Fruit fly (Drosophila melanogaster): Measurements from ENCODE around the gene CrebA.
A peak's percentile ranks its signal among the peaks of the same experiment; 100 is the strongest.

The CrebA gene

dm6 chr3L:15565829-15566433 is 30.7 kb downstream of the CrebA start, which contains the start of gene dop (continued):
- no peak for TF ChIP-seq hkb (optimal IDR thresholded peaks at IDR 0.05)
- peak; percentile 22; the same call in 1 of the 2 replicates for TF ChIP-seq hkb (GFP tag; IDR thresholded peaks at IDR 0.05)
- TF ChIP-seq Bdp1 (GFP tag; optimal IDR thresholded peaks at IDR 0.05) = no peak
- 0 out of 3 replicates have a peak, but pooled peaks have one; percentile 35 for TF ChIP-seq mld (GFP tag; IDR thresholded peaks at IDR 0.05; ENCODE audit: partially characterized antibody)
- no peak for TF ChIP-seq CHES-1-like (GFP tag; optimal IDR thresholded peaks at IDR 0.05)
- peak; percentile 13 to 30 for TF ChIP-seq dpn (GFP tag; optimal IDR thresholded peaks at IDR 0.05)
- TF ChIP-seq CG13775 (GFP tag; optimal IDR thresholded peaks at IDR 0.05) = peak; percentile 7
- TF ChIP-seq klu (GFP tag; IDR thresholded peaks at IDR 0.05) = no peak; the same call in 1 of the 2 replicates
- TF ChIP-seq Elba2 (GFP tag; optimal IDR thresholded peaks at IDR 0.05) = peak; percentile 89
- no peak for TF ChIP-seq CG17802 (tag; optimal IDR thresholded peaks at IDR 0.05)
- TF ChIP-seq wdn (GFP tag; IDR thresholded peaks at IDR 0.05) = no peak
- no peak for TF ChIP-seq CG15479 (GFP tag; optimal IDR thresholded peaks at IDR 0.05)
- 0 out of 2 replicates have a peak, but pooled peaks have one; percentile 16 for TF ChIP-seq CG17328 (GFP tag; IDR thresholded peaks at IDR 0.05)
- TF ChIP-seq CG1233 (GFP tag; optimal IDR thresholded peaks at IDR 0.05) = no peak
- no peak for TF ChIP-seq Hand (GFP tag; optimal IDR thresholded peaks at IDR 0.05)
- no peak for TF ChIP-seq CG6175 (GFP tag; IDR thresholded peaks at IDR 0.05)
- no peak for TF ChIP-seq CG9215 (GFP tag; IDR thresholded peaks at IDR 0.05)
- TF ChIP-seq pnt (GFP tag; optimal IDR thresholded peaks at IDR 0.05) = peak; percentile 29
- no peak for TF ChIP-seq Asciz (GFP tag; optimal IDR thresholded peaks at IDR 0.05)
- no peak for TF ChIP-seq sob (GFP tag; IDR thresholded peaks at IDR 0.05)
- no peak for TF ChIP-seq CG8388 (GFP tag; optimal IDR thresholded peaks at IDR 0.05)
- TF ChIP-seq CG8359 (GFP tag; optimal IDR thresholded peaks at IDR 0.05; ENCODE audit: borderline replicate concordance) = no peak
- TF ChIP-seq CG8281 (tag; optimal IDR thresholded peaks at IDR 0.05) = no peak
- TF ChIP-seq Lpt (GFP tag; optimal IDR thresholded peaks at IDR 0.05) = no peak

DNA sequence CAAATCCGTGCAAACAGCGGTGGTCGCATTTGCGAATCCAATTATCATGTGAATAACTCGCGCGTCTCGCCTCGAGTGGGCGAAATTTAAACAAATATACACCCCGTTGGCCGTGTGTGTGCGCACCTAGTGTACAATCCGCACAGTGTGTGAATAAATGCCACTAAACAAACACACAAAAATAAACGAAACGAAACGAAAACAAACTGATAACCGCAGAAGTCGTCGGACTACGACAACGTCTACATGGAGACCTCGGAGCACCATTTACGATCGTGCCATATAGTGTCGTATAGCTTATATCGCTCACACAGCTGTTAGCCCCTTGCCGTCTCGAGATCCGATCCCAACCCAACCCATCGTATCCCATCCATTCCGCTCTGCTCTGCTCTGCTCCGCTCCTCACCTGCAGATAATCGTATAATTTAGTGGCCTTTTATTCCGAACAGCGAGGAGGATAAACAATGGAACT is 31.3 kb downstream of the CrebA start:
- no peak for TF ChIP-seq CG5245 (GFP tag; optimal IDR thresholded peaks at IDR 0.05)
- TF ChIP-seq ash1 (GFP tag; optimal IDR thresholded peaks at IDR 0.05) = peak; percentile 52
- TF ChIP-seq stwl (tag; optimal IDR thresholded peaks at IDR 0.05) = no peak
- peak; percentile 75 for TF ChIP-seq Mes4 (GFP tag; optimal IDR thresholded peaks at IDR 0.05)
- TF ChIP-seq H15 (GFP tag; IDR thresholded peaks at IDR 0.05) = no peak
- peak; percentile 53 for TF ChIP-seq CG18619 (GFP tag; optimal IDR thresholded peaks at IDR 0.05)
- TF ChIP-seq Kr (GFP tag; optimal IDR thresholded peaks at IDR 0.05) = peak; percentile 47
- TF ChIP-seq TFAM (GFP tag; optimal IDR thresholded peaks at IDR 0.05) = peak; percentile 29
- TF ChIP-seq D19A (tag; optimal IDR thresholded peaks at IDR 0.05) = no peak
- no peak for TF ChIP-seq trh (GFP tag; optimal IDR thresholded peaks at IDR 0.05)
- TF ChIP-seq zen2 (GFP tag; IDR thresholded peaks at IDR 0.05; ENCODE audit: partially characterized antibody) = no peak
- TF ChIP-seq CG15696 (tag; optimal IDR thresholded peaks at IDR 0.05) = peak; percentile 61
- no peak for TF ChIP-seq NC2β (GFP tag; optimal IDR thresholded peaks at IDR 0.05)
- peak; percentile 41; the same call in 1 of the 2 replicates for TF ChIP-seq ranshi (GFP tag; IDR thresholded peaks at IDR 0.05)
- TF ChIP-seq Dip3 (GFP tag; optimal IDR thresholded peaks at IDR 0.05) = no peak
- no peak for TF ChIP-seq CG30020 (tag; optimal IDR thresholded peaks at IDR 0.05)
- no peak for TF ChIP-seq ewg (GFP tag; optimal IDR thresholded peaks at IDR 0.05)
- peak; percentile 11 for TF ChIP-seq p53 (GFP tag; optimal IDR thresholded peaks at IDR 0.05)
- TF ChIP-seq ato (GFP tag; IDR thresholded peaks at IDR 0.05; ENCODE audit: partially characterized antibody) = no peak
- TF ChIP-seq nerfin-2 (GFP tag; IDR thresholded peaks at IDR 0.05; ENCODE audit: partially characterized antibody) = no peak
- no peak for TF ChIP-seq gfzf (GFP tag; optimal IDR thresholded peaks at IDR 0.05)
- peak; percentile 70 for TF ChIP-seq CG7745 (tag; optimal IDR thresholded peaks at IDR 0.05)
- TF ChIP-seq Deaf1 (tag; optimal IDR thresholded peaks at IDR 0.05) = peak; percentile 91
- TF ChIP-seq Hsf (GFP tag; optimal IDR thresholded peaks at IDR 0.05) = no peak
- TF ChIP-seq CG18262 (tag; optimal IDR thresholded peaks at IDR 0.05) = peak; percentile 48
- TF ChIP-seq CG34224 (GFP tag; IDR thresholded peaks at IDR 0.05; ENCODE audit: partially characterized antibody) = no peak; the same call in 2 of the 3 replicates

All from whole organism, embryonic.